Fruit fly (Drosophila melanogaster) whole organism, embryonic: ENCODE results near the gene UQCR-14.

ENCODE experiments used
- BtbVII ChIP-seq: fragments of 200-800 bp; sonication (Bioruptor generic); optimal IDR thresholded peaks from 3 replicates; lab custom pipeline; 2017; ENCODE audit warnings: missing biosample characterization, mild to moderate bottlenecking, missing genetic modification characterization
- CG10462 ChIP-seq: fragments of 200-800 bp; sonication (Bioruptor generic); optimal IDR thresholded peaks from 2 replicates; lab custom pipeline; 2016; ENCODE audit warnings: missing biosample characterization, missing genetic modification characterization
- CG12659 ChIP-seq: fragments of 200-800 bp; sonication (Bioruptor generic); optimal IDR thresholded peaks from 3 replicates; lab custom pipeline; 2017; ENCODE audit warnings: mild to moderate bottlenecking, missing biosample characterization, missing genetic modification reagents, missing genetic modification characterization
- CG14965 ChIP-seq: fragments of 200-800 bp; sonication (Bioruptor generic); optimal IDR thresholded peaks from 2 replicates; lab custom pipeline; 2016; ENCODE audit warnings: missing biosample characterization, missing genetic modification characterization, borderline replicate concordance
- CG15601 ChIP-seq: fragments of 200-800 bp; sonication (Bioruptor generic); optimal IDR thresholded peaks from 3 replicates; lab custom pipeline; 2019; ENCODE audit warnings: missing biosample characterization, mild to moderate bottlenecking, missing genetic modification characterization, moderate library complexity
- CG15696 ChIP-seq: fragments of 200-800 bp; sonication (Bioruptor generic); optimal IDR thresholded peaks from 2 replicates; lab custom pipeline; 2019; ENCODE audit warnings: missing biosample characterization, mild to moderate bottlenecking, missing genetic modification characterization, moderate library complexity
- CG17359 ChIP-seq: fragments of 200-800 bp; sonication (Bioruptor generic); optimal IDR thresholded peaks from 3 replicates; lab custom pipeline; 2018; ENCODE audit warnings: missing biosample characterization, mild to moderate bottlenecking, missing genetic modification characterization, moderate library complexity
- CG17912 ChIP-seq: fragments of 200-800 bp; sonication (Bioruptor generic); optimal IDR thresholded peaks from 2 replicates; lab custom pipeline; 2018; ENCODE audit warnings: missing biosample characterization, mild to moderate bottlenecking, missing genetic modification characterization
- CG18599 ChIP-seq: fragments of 200-800 bp; sonication (Bioruptor generic); optimal IDR thresholded peaks from 3 replicates; lab custom pipeline; 2017; ENCODE audit warnings: missing biosample characterization, missing genetic modification characterization, mild to moderate bottlenecking, moderate library complexity, missing genetic modification reagents
- CG2202 ChIP-seq: fragments of 200-800 bp; sonication (Bioruptor generic); optimal IDR thresholded peaks from 2 replicates; lab custom pipeline; 2018; ENCODE audit warnings: missing biosample characterization, mild to moderate bottlenecking, missing genetic modification characterization
- CG2875 ChIP-seq: fragments of 200-800 bp; sonication (Bioruptor generic); optimal IDR thresholded peaks from 2 replicates; lab custom pipeline; 2017; ENCODE audit warnings: missing biosample characterization, mild to moderate bottlenecking, missing genetic modification characterization, missing genetic modification reagents
- CG30403 ChIP-seq: fragments of 200-800 bp; sonication (Bioruptor generic); optimal IDR thresholded peaks from 3 replicates; lab custom pipeline; 2016; ENCODE audit warnings: missing biosample characterization, missing genetic modification characterization
- CG4328 ChIP-seq: fragments of 200-800 bp; sonication (Bioruptor generic); optimal IDR thresholded peaks from 3 replicates; lab custom pipeline; 2017; ENCODE audit warnings: missing biosample characterization, missing genetic modification reagents, missing genetic modification characterization
- CG4707 ChIP-seq: fragments of 200-800 bp; sonication (Bioruptor generic); optimal IDR thresholded peaks from 2 replicates; lab custom pipeline; 2018; ENCODE audit warnings: missing biosample characterization, mild to moderate bottlenecking, missing genetic modification characterization, moderate library complexity
- CG6813 ChIP-seq: fragments of 200-800 bp; sonication (Bioruptor generic); optimal IDR thresholded peaks from 2 replicates; lab custom pipeline; 2017; ENCODE audit warnings: missing biosample characterization, missing genetic modification characterization, mild to moderate bottlenecking, moderate library complexity, missing genetic modification reagents
- CG7357 ChIP-seq: fragments of 200-800 bp; sonication (Bioruptor generic); IDR thresholded peaks from 3 replicates; pipeline ENCODE4 v1.3.6; 2022; ENCODE audit warnings: missing biosample characterization, missing genetic modification characterization
- CG7839 ChIP-seq: fragments of 200-800 bp; sonication (Bioruptor generic); optimal IDR thresholded peaks from 3 replicates; lab custom pipeline; 2018; ENCODE audit warnings: missing biosample characterization, mild to moderate bottlenecking, missing genetic modification characterization, moderate library complexity
- CG9817 ChIP-seq: fragments of 200-800 bp; sonication (Bioruptor generic); optimal IDR thresholded peaks from 2 replicates; lab custom pipeline; 2018; ENCODE audit warnings: missing biosample characterization, mild to moderate bottlenecking, missing genetic modification characterization, moderate library complexity
- Deaf1 ChIP-seq: fragments of 200-800 bp; optimal IDR thresholded peaks from 3 replicates; lab custom pipeline; 2019; ENCODE audit warnings: missing biosample characterization, mild to moderate bottlenecking, missing genetic modification characterization, moderate library complexity
- Dll ChIP-seq: fragments of 200-800 bp; sonication (Bioruptor generic); IDR thresholded peaks from 4 replicates; pipeline ENCODE4 v1.3.6; 2022; ENCODE audit warnings: missing biosample characterization, missing genetic modification characterization; ENCODE audit not compliant: partially characterized antibody
- ERR ChIP-seq: fragments of 200-800 bp; sonication (Bioruptor generic); optimal IDR thresholded peaks from 2 replicates; lab custom pipeline; 2016; ENCODE audit warnings: missing biosample characterization, missing genetic modification characterization
- HmgZ ChIP-seq: fragments of 200-800 bp; sonication (Bioruptor generic); optimal IDR thresholded peaks from 2 replicates; lab custom pipeline; 2018; ENCODE audit warnings: missing biosample characterization, mild to moderate bottlenecking, missing genetic modification characterization
- MTF-1 ChIP-seq: fragments of 200-800 bp; sonication (Bioruptor generic); optimal IDR thresholded peaks from 2 replicates; lab custom pipeline; 2018; ENCODE audit warnings: missing biosample characterization, mild to moderate bottlenecking, missing genetic modification characterization, borderline replicate concordance
- Meics ChIP-seq: fragments of 200-800 bp; sonication (Bioruptor generic); optimal IDR thresholded peaks from 2 replicates; lab custom pipeline; 2017; ENCODE audit warnings: missing biosample characterization, mild to moderate bottlenecking, missing genetic modification characterization
- NK7.1 ChIP-seq: fragments of 200-800 bp; sonication (Bioruptor generic); optimal IDR thresholded peaks from 3 replicates; lab custom pipeline; 2016; ENCODE audit warnings: missing biosample characterization, missing genetic modification characterization
- Ptx1 ChIP-seq: fragments of 200-800 bp; sonication (Bioruptor generic); IDR thresholded peaks from 2 replicates; pipeline ENCODE4 v1.3.6; 2022; ENCODE audit warnings: missing biosample characterization, missing genetic modification characterization
- Scr ChIP-seq: fragments of 200-800 bp; sonication (Bioruptor generic); IDR thresholded peaks from 2 replicates; pipeline ENCODE4 v1.3.6; 2022; ENCODE audit warnings: missing biosample characterization, missing genetic modification characterization; ENCODE audit not compliant: partially characterized antibody
- cad ChIP-seq: fragments of >200 bp; optimal IDR thresholded peaks from 2 replicates; lab custom pipeline; 2017; ENCODE audit warnings: missing biosample characterization, missing genetic modification characterization
- cato ChIP-seq: fragments of 200-800 bp; sonication (Bioruptor generic); optimal IDR thresholded peaks from 2 replicates; lab custom pipeline; 2016; ENCODE audit warnings: missing biosample characterization, missing genetic modification characterization, borderline replicate concordance
- chif ChIP-seq, 2 experiments: fragments of 200-800 bp; sonication (Bioruptor generic); optimal IDR thresholded peaks; 3 replicates each; lab custom pipeline; 2016; ENCODE audit warnings: missing biosample characterization in 2 of 2, missing genetic modification characterization in 2 of 2
- corto ChIP-seq: fragments of 200-800 bp; sonication (Bioruptor generic); optimal IDR thresholded peaks from 2 replicates; lab custom pipeline; 2016; ENCODE audit warnings: missing biosample characterization, mild to moderate bottlenecking, missing genetic modification characterization, moderate library complexity
- dm ChIP-seq: fragments of 200-800 bp; sonication (Bioruptor generic); optimal IDR thresholded peaks from 3 replicates; lab custom pipeline; 2016; ENCODE audit warnings: missing biosample characterization, missing genetic modification characterization
- dysf ChIP-seq: fragments of 200-800 bp; sonication (Bioruptor generic); IDR thresholded peaks from 3 replicates; pipeline ENCODE4 v1.3.6; 2022; ENCODE audit warnings: missing biosample characterization, missing genetic modification characterization
- eve ChIP-seq, 2 experiments: fragments of >200 bp; optimal IDR thresholded peaks; 2 replicates each; lab custom pipeline; 2017; ENCODE audit warnings: missing biosample characterization in 2 of 2, missing genetic modification characterization in 2 of 2
- gt ChIP-seq: fragments of 200-800 bp; sonication (Bioruptor generic); IDR thresholded peaks from 2 replicates; pipeline ENCODE4 v1.3.6; 2022; ENCODE audit warnings: missing biosample characterization, missing genetic modification characterization
- hb ChIP-seq: fragments of 200-800 bp; sonication (Bioruptor generic); IDR thresholded peaks from 3 replicates; pipeline ENCODE4 v1.3.6; 2022; ENCODE audit warnings: missing biosample characterization, missing genetic modification characterization; ENCODE audit not compliant: partially characterized antibody
- hbn ChIP-seq: fragments of 200-800 bp; sonication (Bioruptor generic); IDR thresholded peaks from 2 replicates; pipeline ENCODE4 v1.3.6; 2022; ENCODE audit warnings: missing biosample characterization, missing genetic modification characterization; ENCODE audit not compliant: partially characterized antibody
- lov ChIP-seq, 2 experiments: fragments of 200-800 bp in 1 of 2; fragments of >200 bp in 1 of 2; sonication (Bioruptor generic) in 1 of 2; IDR thresholded peaks in 1 of 2; optimal IDR thresholded peaks in 1 of 2; 2 replicates in 1 of 2; 3 replicates in 1 of 2; pipeline versions ENCODE4 v1.3.6 to Lab custom; 2017 to 2022; ENCODE audit warnings: missing biosample characterization in 1 of 2, missing genetic modification characterization in 1 of 2
- luna ChIP-seq: fragments of 200-800 bp; sonication (Bioruptor generic); optimal IDR thresholded peaks from 2 replicates; lab custom pipeline; 2016; ENCODE audit warnings: missing biosample characterization, missing genetic modification characterization
- nau ChIP-seq: fragments of 200-800 bp; sonication (Bioruptor generic); optimal IDR thresholded peaks from 3 replicates; lab custom pipeline; 2017; ENCODE audit warnings: missing biosample characterization, mild to moderate bottlenecking, missing genetic modification characterization, missing genetic modification reagents
- row ChIP-seq: fragments of 200-800 bp; sonication (Bioruptor generic); IDR thresholded peaks from 3 replicates; pipeline ENCODE4 v1.3.6; 2022; ENCODE audit warnings: missing biosample characterization, missing genetic modification characterization
- sens-2 ChIP-seq: fragments of 200-800 bp; sonication (Bioruptor generic); IDR thresholded peaks from 2 replicates; pipeline ENCODE4 v1.3.6; 2022; ENCODE audit warnings: missing biosample characterization, missing genetic modification characterization
- sim ChIP-seq: fragments of 200-800 bp; sonication (Bioruptor generic); IDR thresholded peaks from 2 replicates; pipeline ENCODE4 v1.3.6; 2022; ENCODE audit warnings: missing biosample characterization, missing genetic modification characterization
- slou ChIP-seq: fragments of 200-800 bp; sonication (Bioruptor generic); optimal IDR thresholded peaks from 3 replicates; lab custom pipeline; 2016; ENCODE audit warnings: missing biosample characterization, missing genetic modification characterization
- sob ChIP-seq: fragments of 200-800 bp; sonication (Bioruptor generic); IDR thresholded peaks from 2 replicates; pipeline ENCODE4 v1.3.6; 2022; ENCODE audit warnings: missing biosample characterization, missing genetic modification characterization
- tgo ChIP-seq: fragments of 200-800 bp; sonication (Bioruptor generic); IDR thresholded peaks from 3 replicates; pipeline ENCODE4 v1.3.6; 2022; ENCODE audit warnings: missing biosample characterization, missing genetic modification characterization
- tna ChIP-seq: fragments of 200-800 bp; sonication (Bioruptor generic); IDR thresholded peaks from 2 replicates; pipeline ENCODE4 v1.3.6; 2022; ENCODE audit warnings: missing biosample characterization, missing genetic modification characterization; ENCODE audit not compliant: partially characterized antibody
- vnd ChIP-seq: fragments of 200-800 bp; sonication (Bioruptor generic); IDR thresholded peaks from 3 replicates; pipeline ENCODE4 v1.3.6; 2022; ENCODE audit warnings: missing biosample characterization, missing genetic modification characterization; ENCODE audit not compliant: partially characterized antibody

The UQCR-14 gene

dm6 chrX:16335107-16335642 lies 49.1 kb downstream of the UQCR-14 start (continued):
- 0 out of 2 replicates have a peak, but pooled peaks have one; percentile 18 for TF ChIP-seq Scr (GFP tag; lab: Robert Waterston, UW)
- peak; percentile 64 for TF ChIP-seq CG4328 (GFP tag; lab: Kevin White, UChicago)
- peak; percentile 38 for TF ChIP-seq nau (GFP tag; lab: Kevin White, UChicago)
- TF ChIP-seq dysf (GFP tag; lab: Robert Waterston, UW) = peak; percentile 76; the same call in 2 of the 3 replicates
- TF ChIP-seq dm (GFP tag; lab: Kevin White, UChicago) = peak; percentile 51
- TF ChIP-seq Meics (GFP tag; lab: Kevin White, UChicago) = peak; percentile 78
- peak; percentile 82 for TF ChIP-seq CG18599 (GFP tag; lab: Kevin White, UChicago)
- TF ChIP-seq chif (GFP tag; optimal IDR thresholded peaks at IDR 0.05; lab: Kevin White, UChicago) = peak; percentile 33 to 53
- TF ChIP-seq sens-2 (GFP tag; lab: Robert Waterston, UW) = peak; percentile 72
- peak; percentile 55; the same call in 1 of the 3 replicates for TF ChIP-seq CG7357
- peak; percentile 77 for TF ChIP-seq CG17359 (tag; lab: Kevin White, UChicago)
- TF ChIP-seq CG7839 (tag; lab: Kevin White, UChicago) = peak; percentile 74
- TF ChIP-seq NK7.1 (GFP tag; lab: Kevin White, UChicago) = peak; percentile 22
- peak; percentile 75 for TF ChIP-seq Ptx1 (GFP tag; lab: Robert Waterston, UW)
- TF ChIP-seq Dll = 0 out of 4 replicates have a peak, but pooled peaks have one; percentile 22
- peak; percentile 33 for TF ChIP-seq slou (GFP tag; lab: Kevin White, UChicago)
- TF ChIP-seq lov (optimal IDR thresholded peaks at IDR 0.05; lab: Kevin White, UChicago) = no peak
- TF ChIP-seq lov (GFP tag; IDR thresholded peaks at IDR 0.05; lab: Robert Waterston, UW) = peak; percentile 81; the same call in 2 of the 3 replicates
- TF ChIP-seq Deaf1 (tag; lab: Kevin White, UChicago) = no peak
- peak in 1 of 2 experiments; percentile 89 for TF ChIP-seq eve (GFP tag; optimal IDR thresholded peaks at IDR 0.05; lab: Kevin White, UChicago)
- TF ChIP-seq cato = no peak
- peak; percentile 14; the same call in 1 of the 2 replicates for TF ChIP-seq tna (GFP tag; lab: Robert Waterston, UW)
- TF ChIP-seq CG10462 (GFP tag; lab: Kevin White, UChicago) = peak; percentile 21
- TF ChIP-seq CG15696 (tag; lab: Kevin White, UChicago) = peak; percentile 21
- TF ChIP-seq HmgZ (tag; lab: Kevin White, UChicago) = peak; percentile 53
- TF ChIP-seq CG15601 (tag; lab: Kevin White, UChicago) = peak; percentile 21
- TF ChIP-seq sob (GFP tag; lab: Robert Waterston, UW) = peak; percentile 74
- peak; percentile 73 for TF ChIP-seq tgo (GFP tag; lab: Robert Waterston, UW)
- no peak for TF ChIP-seq vnd (GFP tag; lab: Robert Waterston, UW)
- TF ChIP-seq sim (GFP tag; lab: Robert Waterston, UW) = no peak
- TF ChIP-seq CG17912 (GFP tag; lab: Kevin White, UChicago) = no peak
- TF ChIP-seq CG30403 (GFP tag; lab: Kevin White, UChicago) = peak; percentile 80
- no peak for TF ChIP-seq CG9817 (tag; lab: Kevin White, UChicago)
- no peak for TF ChIP-seq hbn (GFP tag; lab: Robert Waterston, UW)
- TF ChIP-seq luna (GFP tag; lab: Kevin White, UChicago) = peak; percentile 30
- no peak for TF ChIP-seq corto (GFP tag; lab: Kevin White, UChicago)
- TF ChIP-seq cad (GFP tag; lab: Kevin White, UChicago) = no peak
- no peak for TF ChIP-seq CG14965
- TF ChIP-seq row (GFP tag; lab: Robert Waterston, UW) = peak; percentile 70
- peak; percentile 59 for TF ChIP-seq CG2875
- TF ChIP-seq gt (GFP tag; lab: Robert Waterston, UW) = 0 out of 2 replicates have a peak, but pooled peaks have one; percentile 17
- TF ChIP-seq CG12659 (GFP tag; lab: Kevin White, UChicago) = peak; percentile 78
- no peak for TF ChIP-seq hb (GFP tag; lab: Robert Waterston, UW)
- TF ChIP-seq MTF-1 (GFP tag; lab: Kevin White, UChicago) = peak; percentile 12
- peak; percentile 58 for TF ChIP-seq ERR
- peak; percentile 68 for TF ChIP-seq CG6813 (GFP tag; lab: Kevin White, UChicago)
- TF ChIP-seq CG2202 (tag; lab: Kevin White, UChicago) = peak; percentile 17
- peak; percentile 14 for TF ChIP-seq CG4707 (GFP tag; lab: Kevin White, UChicago)
- peak; percentile 50 for TF ChIP-seq BtbVII (GFP tag; lab: Kevin White, UChicago)
